Worm (Caenorhabditis elegans) whole organism, mixed stage, embryonic: ENCODE data around the gene ifa-1.

Experiments
- ces-1 ChIP-seq: fragments of 150-350 bp; optimal IDR thresholded peaks from 2 replicates; lab custom pipeline; 2014; ENCODE audit warnings: missing biosample characterization, missing genetic modification reagents, missing genetic modification characterization
- drap-1 ChIP-seq: fragments of 200-800 bp; sonication (Bioruptor generic); optimal IDR thresholded peaks from 3 replicates; lab custom pipeline; 2018; ENCODE audit warnings: mild to moderate bottlenecking, missing genetic modification characterization, missing compliant biosample characterization
- lin-13 ChIP-seq: fragments of 150-350 bp; optimal IDR thresholded peaks from 2 replicates; lab custom pipeline; 2014; ENCODE audit warnings: missing biosample characterization, missing genetic modification characterization
- lsy-2 ChIP-seq: fragments of 150-350 bp; optimal IDR thresholded peaks from 2 replicates; lab custom pipeline; 2014; ENCODE audit warnings: missing biosample characterization, missing genetic modification characterization
- mab-5 ChIP-seq: fragments of 150-350 bp; optimal IDR thresholded peaks from 2 replicates; lab custom pipeline; 2014; ENCODE audit warnings: missing biosample characterization, missing genetic modification characterization
- mls-2 ChIP-seq: sonication (generic microtip); optimal IDR thresholded peaks from 2 replicates; lab custom pipeline; 2016; ENCODE audit warnings: mild to moderate bottlenecking, missing genetic modification characterization, moderate library complexity, missing compliant biosample characterization
- nhr-237 ChIP-seq: fragments of 150-350 bp; optimal IDR thresholded peaks from 2 replicates; lab custom pipeline; 2014; ENCODE audit warnings: missing biosample characterization, missing genetic modification characterization
- pha-4 ChIP-seq: fragments of 150-350 bp; optimal IDR thresholded peaks from 2 replicates; lab custom pipeline; 2018; ENCODE audit warnings: missing biosample characterization, missing genetic modification reagents, missing genetic modification characterization

DNA sequence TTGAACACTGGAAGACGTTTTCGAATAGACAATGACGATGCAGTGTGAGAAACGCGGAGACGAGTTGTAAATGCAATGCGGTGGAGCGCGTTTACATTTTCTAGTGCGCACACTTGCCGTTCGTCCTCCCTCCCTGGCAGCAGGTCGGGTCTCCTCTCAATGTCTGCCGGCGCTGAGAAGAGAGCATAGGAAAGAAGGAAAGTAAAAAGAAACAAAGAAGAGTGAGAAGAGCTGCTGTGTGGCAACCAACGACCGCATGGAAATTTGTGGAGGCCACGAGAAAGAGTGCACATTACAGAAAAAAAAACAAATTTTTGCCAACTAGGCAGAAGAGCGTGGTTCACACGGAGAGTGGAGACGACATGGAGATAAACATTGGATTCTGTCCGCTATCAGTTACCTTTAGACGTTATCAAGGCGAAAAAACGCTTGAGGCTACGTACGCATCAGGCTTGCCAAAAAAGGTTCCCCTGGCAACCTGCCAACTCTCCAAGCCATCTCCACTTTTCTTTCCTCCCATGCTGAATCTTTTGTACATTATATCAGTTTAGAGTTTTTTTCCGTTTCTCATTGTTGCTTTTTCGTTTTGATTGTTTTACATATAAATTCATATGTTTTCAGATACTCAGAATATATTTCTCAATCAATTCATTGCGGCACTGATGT lies 28.8 kb downstream of the ifa-1 start, which contains the start of the genes snrp-40.1 and F08G12.3:
- TF ChIP-seq nhr-237 (no peak), lsy-2 (tag; lab: Kevin White, UChicago) (peak; percentile 48), mls-2 (tag; lab: Kevin White, UChicago) (peak; percentile 48), pha-4 (tag; lab: Kevin White, UChicago) (peak; percentile 52), ces-1 (GFP tag; lab: Kevin White, UChicago) (peak; percentile 46), drap-1 (GFP tag; lab: Kevin White, UChicago) (peak; percentile 56), mab-5 (no peak), lin-13 (no peak)
